Worm (Caenorhabditis elegans) whole organism, L4 larva: Measurements from ENCODE around the gene F01D5.1.

ENCODE experiments used
- F26F4.8 ChIP-seq: fragments of 200-800 bp; sonication (Bioruptor generic); conservative IDR thresholded peaks from 2 replicates; pipeline ENCODE4 v1.3.6; 2022; ENCODE audit warnings: missing genetic modification characterization, missing compliant biosample characterization
- F37D6.2 ChIP-seq: sonication (generic microtip); optimal IDR thresholded peaks from 2 replicates; lab custom pipeline; 2016; ENCODE audit warnings: mild to moderate bottlenecking, missing genetic modification characterization, missing compliant biosample characterization
- F44E2.7 ChIP-seq: fragments of 200-800 bp; sonication (Bioruptor generic); IDR thresholded peaks from 2 replicates; pipeline ENCODE4 v2.1.2; 2022; ENCODE audit warnings: missing genetic modification characterization, missing compliant biosample characterization
- F49E8.2 ChIP-seq: sonication (generic microtip); optimal IDR thresholded peaks from 2 replicates; lab custom pipeline; 2016; ENCODE audit warnings: missing compliant biosample characterization, mild to moderate bottlenecking, missing genetic modification characterization, borderline replicate concordance
- T20F7.1 ChIP-seq: fragments of 200-800 bp; sonication (Bioruptor generic); optimal IDR thresholded peaks from 2 replicates; lab custom pipeline; 2018; ENCODE audit warnings: mild to moderate bottlenecking, missing genetic modification characterization, missing compliant biosample characterization
- T26A8.4 ChIP-seq: fragments of 200-800 bp; sonication (Bioruptor generic); IDR thresholded peaks from 2 replicates; pipeline ENCODE4 v1.3.6; 2022; ENCODE audit warnings: missing genetic modification characterization, missing compliant biosample characterization
- Y105C5A.15 ChIP-seq: fragments of 200-800 bp; sonication (Bioruptor generic); IDR thresholded peaks from 2 replicates; pipeline ENCODE4 v1.3.6; 2022; ENCODE audit warnings: missing genetic modification characterization, missing compliant biosample characterization
- Y5F2A.4 ChIP-seq: fragments of 200-800 bp; sonication (Bioruptor generic); optimal IDR thresholded peaks from 2 replicates; lab custom pipeline; 2018; ENCODE audit warnings: mild to moderate bottlenecking, missing genetic modification characterization, missing compliant biosample characterization
- ZK337.2 ChIP-seq: fragments of 200-800 bp; sonication (Bioruptor generic); IDR thresholded peaks from 2 replicates; pipeline ENCODE4 v1.3.6; 2022; ENCODE audit warnings: missing genetic modification reagents, missing genetic modification characterization, missing compliant biosample characterization
- aha-1 ChIP-seq: fragments of 150-350 bp; peaks from one replicate; lab custom pipeline; 2014; ENCODE audit warnings: missing biosample characterization, missing genetic modification characterization
- ama-1 ChIP-seq: fragments of 150-350 bp; optimal IDR thresholded peaks from 2 replicates; lab custom pipeline; 2014; ENCODE audit warnings: inconsistent platforms, mixed read lengths
- ceh-28 ChIP-seq: fragments of 150-350 bp; optimal IDR thresholded peaks from 2 replicates; lab custom pipeline; 2014; ENCODE audit warnings: missing biosample characterization, missing genetic modification reagents, missing genetic modification characterization
- ceh-62 ChIP-seq: sonication (generic microtip); optimal IDR thresholded peaks from 2 replicates; lab custom pipeline; 2017; ENCODE audit warnings: missing biosample characterization, missing genetic modification characterization
- ctbp-1 ChIP-seq: fragments of 200-800 bp; sonication (Bioruptor generic); IDR thresholded peaks from 2 replicates; pipeline ENCODE4 v1.3.6; 2022; ENCODE audit warnings: missing genetic modification reagents, missing genetic modification characterization, missing compliant biosample characterization
- daf-16 ChIP-seq, 3 experiments: sonication (generic microtip); optimal IDR thresholded peaks; 2 replicates each; lab custom pipeline; 2016 to 2017; ENCODE audit warnings: missing genetic modification characterization in 3 of 3, missing genetic modification reagents in 3 of 3, mild to moderate bottlenecking in 2 of 3, missing compliant biosample characterization in 2 of 3, missing biosample characterization in 1 of 3, moderate library complexity in 1 of 3
- daf-19 ChIP-seq: fragments of 200-800 bp; sonication (Bioruptor generic); conservative IDR thresholded peaks from 2 replicates; pipeline ENCODE4 v1.3.6; 2022; ENCODE audit warnings: missing genetic modification characterization, missing compliant biosample characterization
- dmd-6 ChIP-seq: fragments of 200-800 bp; sonication (Bioruptor generic); IDR thresholded peaks from 2 replicates; pipeline ENCODE4 v1.3.6; 2022; ENCODE audit warnings: missing genetic modification reagents, missing genetic modification characterization, missing compliant biosample characterization
- dpl-1 ChIP-seq: fragments of 150-350 bp; optimal IDR thresholded peaks from 2 replicates; lab custom pipeline; 2014; ENCODE audit warnings: missing biosample characterization, missing genetic modification reagents, missing genetic modification characterization
- duxl-1 ChIP-seq: sonication (generic microtip); optimal IDR thresholded peaks from 2 replicates; lab custom pipeline; 2016; ENCODE audit warnings: mild to moderate bottlenecking, missing genetic modification characterization, moderate library complexity, missing compliant biosample characterization; ENCODE audit not compliant: poor library complexity
- egl-43 ChIP-seq: fragments of 200-800 bp; sonication (Bioruptor generic); IDR thresholded peaks from 2 replicates; pipeline ENCODE4 v1.3.6; 2022; ENCODE audit warnings: missing genetic modification reagents, missing genetic modification characterization, missing compliant biosample characterization
- fkh-10 ChIP-seq: fragments of 150-350 bp; optimal IDR thresholded peaks from 2 replicates; lab custom pipeline; 2014; ENCODE audit warnings: missing biosample characterization, missing genetic modification reagents, missing genetic modification characterization
- fos-1 ChIP-seq: fragments of 150-350 bp; optimal IDR thresholded peaks from 2 replicates; lab custom pipeline; 2014; ENCODE audit warnings: missing biosample characterization, missing genetic modification characterization
- gei-8 ChIP-seq: fragments of 200-800 bp; sonication (Bioruptor generic); optimal IDR thresholded peaks from 2 replicates; lab custom pipeline; 2018; ENCODE audit warnings: mild to moderate bottlenecking, missing genetic modification characterization, missing compliant biosample characterization
- hmg-1.1 ChIP-seq: fragments of 200-800 bp; sonication (Bioruptor generic); IDR thresholded peaks from 2 replicates; pipeline ENCODE4 v1.3.6; 2022; ENCODE audit warnings: missing genetic modification reagents, missing genetic modification characterization, missing compliant biosample characterization
- jun-1 ChIP-seq: fragments of 150-350 bp; optimal IDR thresholded peaks from 2 replicates; lab custom pipeline; 2014; ENCODE audit warnings: missing biosample characterization, missing genetic modification reagents, missing genetic modification characterization
- lin-29 ChIP-seq: fragments of 200-800 bp; sonication (Bioruptor generic); IDR thresholded peaks from 2 replicates; pipeline ENCODE4 v1.3.6; 2022; ENCODE audit warnings: missing genetic modification reagents, missing genetic modification characterization, missing compliant biosample characterization
- lin-38 ChIP-seq: fragments of 200-800 bp; sonication (Bioruptor generic); IDR thresholded peaks from 2 replicates; pipeline ENCODE4 v1.3.6; 2022; ENCODE audit warnings: missing genetic modification reagents, missing genetic modification characterization, missing compliant biosample characterization
- lir-3 ChIP-seq: sonication (generic microtip); optimal IDR thresholded peaks from 2 replicates; lab custom pipeline; 2016; ENCODE audit warnings: mild to moderate bottlenecking, missing genetic modification characterization, missing compliant biosample characterization
- lsy-2 ChIP-seq, 2 experiments: fragments of 150-350 bp in 1 of 2; sonication (generic microtip) in 1 of 2; optimal IDR thresholded peaks; 2 replicates each; lab custom pipeline; 2014 to 2017; ENCODE audit warnings: missing biosample characterization in 2 of 2, missing genetic modification characterization in 2 of 2
- madf-9 ChIP-seq: fragments of 200-800 bp; sonication (Bioruptor generic); conservative IDR thresholded peaks from 2 replicates; pipeline ENCODE4 v1.3.6; 2022; ENCODE audit warnings: missing genetic modification reagents, missing genetic modification characterization, missing compliant biosample characterization
- mep-1 ChIP-seq: fragments of 150-350 bp; sonication (generic microtip); optimal IDR thresholded peaks from 3 replicates; lab custom pipeline; 2014; ENCODE audit warnings: missing biosample characterization, missing genetic modification characterization
- mes-2 ChIP-seq: sonication (generic microtip); optimal IDR thresholded peaks from 2 replicates; lab custom pipeline; 2016; ENCODE audit warnings: missing genotype, mild to moderate bottlenecking, missing genetic modification characterization, missing compliant biosample characterization; ENCODE audit not compliant: poor library complexity, severe bottlenecking
- mxl-3 ChIP-seq: fragments of 200-800 bp; sonication (Bioruptor generic); optimal IDR thresholded peaks from 2 replicates; lab custom pipeline; 2018; ENCODE audit warnings: mild to moderate bottlenecking, missing genetic modification characterization, missing compliant biosample characterization
- nhr-10 ChIP-seq: fragments of 150-350 bp; optimal IDR thresholded peaks from 2 replicates; lab custom pipeline; 2014; ENCODE audit warnings: missing biosample characterization, missing genetic modification characterization
- nhr-102 ChIP-seq: sonication (generic microtip); optimal IDR thresholded peaks from 2 replicates; lab custom pipeline; 2016; ENCODE audit warnings: mild to moderate bottlenecking, missing genetic modification characterization, moderate library complexity, missing compliant biosample characterization
- nhr-28 ChIP-seq: fragments of 150-350 bp; optimal IDR thresholded peaks from 2 replicates; lab custom pipeline; 2014; ENCODE audit warnings: missing biosample characterization, missing genetic modification characterization
- nhr-42 ChIP-seq: fragments of 200-800 bp; sonication (Bioruptor generic); IDR thresholded peaks from 2 replicates; pipeline ENCODE4 v1.3.6; 2022; ENCODE audit warnings: missing genetic modification characterization, missing compliant biosample characterization
- nhr-6 ChIP-seq: fragments of 150-350 bp; optimal IDR thresholded peaks from 2 replicates; lab custom pipeline; 2014; ENCODE audit warnings: missing biosample characterization, missing genetic modification characterization
- pqm-1 ChIP-seq: sonication (generic microtip); optimal IDR thresholded peaks from 2 replicates; lab custom pipeline; 2017; ENCODE audit warnings: missing biosample characterization, missing genetic modification characterization
- rbr-2 ChIP-seq: sonication (generic microtip); optimal IDR thresholded peaks from 2 replicates; lab custom pipeline; 2016; ENCODE audit warnings: missing genotype, missing genetic modification characterization, missing compliant biosample characterization
- saeg-2 ChIP-seq: fragments of 200-800 bp; sonication (Bioruptor generic); IDR thresholded peaks from 2 replicates; pipeline ENCODE4 v1.3.6; 2022; ENCODE audit warnings: missing genetic modification reagents, missing genetic modification characterization, missing compliant biosample characterization
- set-16 ChIP-seq: fragments of 200-800 bp; sonication (Bioruptor generic); IDR thresholded peaks from 2 replicates; pipeline ENCODE4 v1.3.6; 2022; ENCODE audit warnings: missing genetic modification reagents, missing genetic modification characterization, missing compliant biosample characterization
- snpc-1.2 ChIP-seq: fragments of 200-800 bp; sonication (Bioruptor generic); IDR thresholded peaks from 2 replicates; pipeline ENCODE4 v1.3.6; 2022; ENCODE audit warnings: missing genetic modification reagents, missing genetic modification characterization, missing compliant biosample characterization
- spr-1 ChIP-seq: sonication (generic microtip); optimal IDR thresholded peaks from 2 replicates; lab custom pipeline; 2016; ENCODE audit warnings: mild to moderate bottlenecking, missing genetic modification characterization, missing compliant biosample characterization
- tra-1 ChIP-seq: fragments of 200-800 bp; sonication (Bioruptor generic); IDR thresholded peaks from 2 replicates; pipeline ENCODE4 v1.3.6; 2022; ENCODE audit warnings: missing genetic modification reagents, missing genetic modification characterization, missing compliant biosample characterization
- zip-11 ChIP-seq: fragments of 200-800 bp; sonication (Bioruptor generic); IDR thresholded peaks from 2 replicates; pipeline ENCODE4 v1.3.6; 2022; ENCODE audit warnings: missing genetic modification characterization, missing compliant biosample characterization
- ztf-11 ChIP-seq: fragments of 150-350 bp; optimal IDR thresholded peaks from 2 replicates; lab custom pipeline; 2014; ENCODE audit warnings: missing biosample characterization, missing genetic modification characterization

F01D5.1 gene

ce11 chrII:14040204-14040842 lies 42.9 kb upstream of the F01D5.1 start (continued):
- TF ChIP-seq Y105C5A.15 (GFP tag; lab: Robert Waterston, UW) (no peak), lin-29 (peak; percentile 61), jun-1 (tag; lab: Kevin White, UChicago) (peak; percentile 83), daf-16 (GFP tag; optimal IDR thresholded peaks at IDR 0.05; lab: Kevin White, UChicago) (peak; percentile 78 to 92), daf-16 (tag; optimal IDR thresholded peaks at IDR 0.05; lab: Kevin White, UChicago) (peak; percentile 70), mxl-3 (GFP tag; lab: Kevin White, UChicago) (peak; percentile 94), hmg-1.1 (GFP tag; lab: Robert Waterston, UW) (peak; percentile 96), snpc-1.2 (GFP tag; lab: Robert Waterston, UW) (no peak), gei-8 (GFP tag; lab: Kevin White, UChicago) (peak; percentile 98), fos-1 (peak; percentile 65), tra-1 (GFP tag; lab: Robert Waterston, UW) (peak; percentile 96), F44E2.7 (GFP tag; lab: Robert Waterston, UW) (no peak), T20F7.1 (GFP tag; lab: Kevin White, UChicago) (peak; percentile 73), mes-2 (tag; lab: Kevin White, UChicago) (peak; percentile 56), daf-19 (GFP tag; lab: Robert Waterston, UW) (peak; percentile 65; the same call in 1 of the 2 replicates), ceh-62 (no peak), lsy-2 (tag; optimal IDR thresholded peaks at IDR 0.05; lab: Kevin White, UChicago) (peak; percentile 88), dpl-1 (GFP tag; lab: Kevin White, UChicago) (peak; percentile 70), saeg-2 (GFP tag; lab: Robert Waterston, UW) (peak; percentile 94), ctbp-1 (GFP tag; lab: Robert Waterston, UW) (peak; percentile 96), set-16 (GFP tag; lab: Robert Waterston, UW) (peak; percentile 95), ceh-28 (tag; lab: Kevin White, UChicago) (no peak), nhr-10 (peak; percentile 69), ZK337.2 (no peak), aha-1 (tag; lab: Kevin White, UChicago) (peak; percentile 84), duxl-1 (tag; lab: Kevin White, UChicago) (no peak), Y5F2A.4 (GFP tag; lab: Kevin White, UChicago) (no peak), ama-1 (peak; percentile 21)

- no peak for TF ChIP-seq T26A8.4 (GFP tag; lab: Robert Waterston, UW)
- TF ChIP-seq egl-43, result no peak
- TF ChIP-seq F49E8.2, result no peak
- no peak for TF ChIP-seq mep-1 (tag; lab: Kevin White, UChicago)
- no peak for TF ChIP-seq fkh-10 (GFP tag; lab: Kevin White, UChicago)
- TF ChIP-seq nhr-6 (tag; lab: Kevin White, UChicago), result peak; percentile 19
- peak; percentile 73 for TF ChIP-seq aha-1 (tag; lab: Kevin White, UChicago)
- TF ChIP-seq F37D6.2 (tag; lab: Kevin White, UChicago), result no peak
- TF ChIP-seq daf-16 (GFP tag; optimal IDR thresholded peaks at IDR 0.05; lab: Kevin White, UChicago), result no peak
- peak; percentile 54 for TF ChIP-seq daf-16 (tag; optimal IDR thresholded peaks at IDR 0.05; lab: Kevin White, UChicago)
Measured at ce11 chrII:14039811-14040203, 42.4 kb upstream of the F01D5.1 start.

ce11 chrII:14038331-14038730 lies 41.0 kb upstream of the F01D5.1 start:
- no peak for TF ChIP-seq zip-11
- TF ChIP-seq lir-3 (tag; lab: Kevin White, UChicago), result no peak
- no peak for TF ChIP-seq F26F4.8 (GFP tag; lab: Robert Waterston, UW)
- TF ChIP-seq F44E2.7 (GFP tag; lab: Robert Waterston, UW), result no peak
- TF ChIP-seq rbr-2 (tag; lab: Kevin White, UChicago), result no peak
- TF ChIP-seq T20F7.1 (GFP tag; lab: Kevin White, UChicago), result no peak
- TF ChIP-seq mxl-3 (GFP tag; lab: Kevin White, UChicago), result peak; percentile 12
- 0 out of 2 replicates have a peak, but pooled peaks have one; percentile 12 for TF ChIP-seq madf-9 (GFP tag; lab: Robert Waterston, UW)
- TF ChIP-seq jun-1 (tag; lab: Kevin White, UChicago), result no peak
- TF ChIP-seq pqm-1 (tag; lab: Kevin White, UChicago), result peak; percentile 20
- TF ChIP-seq lin-38 (GFP tag; lab: Robert Waterston, UW), result 0 out of 2 replicates have a peak, but pooled peaks have one; percentile 15
- 0 out of 2 replicates have a peak, but pooled peaks have one; percentile 26 for TF ChIP-seq nhr-42 (GFP tag; lab: Robert Waterston, UW)
- TF ChIP-seq dmd-6 (GFP tag; lab: Robert Waterston, UW), result peak; percentile 27; the same call in 1 of the 2 replicates
- 0 out of 2 replicates have a peak, but pooled peaks have one; percentile 21 for TF ChIP-seq egl-43
- no peak for TF ChIP-seq nhr-102
- no peak for TF ChIP-seq ztf-11 (tag; lab: Kevin White, UChicago)
- TF ChIP-seq spr-1 (tag; lab: Kevin White, UChicago), result no peak
- TF ChIP-seq aha-1 (tag; lab: Kevin White, UChicago), result peak; percentile 82
- TF ChIP-seq nhr-28 (tag; lab: Kevin White, UChicago), result peak; percentile 54
